Fruit fly (Drosophila melanogaster) Kc167 (cell line): ENCODE measurements around the gene CG33181.

Source experiments
- Sin3A ChIP-seq: fragments of >200 bp; optimal IDR thresholded peaks from 2 replicates; lab custom pipeline; 2018; ENCODE audit warnings: missing external identifiers
- h ChIP-seq: fragments of >200 bp; optimal IDR thresholded peaks from 3 replicates; lab custom pipeline; 2018; ENCODE audit warnings: missing external identifiers
- insv ChIP-seq: fragments of >200 bp; optimal IDR thresholded peaks from 3 replicates; lab custom pipeline; 2018; ENCODE audit warnings: missing external identifiers
- psq ChIP-seq: fragments of >200 bp; optimal IDR thresholded peaks from 2 replicates; lab custom pipeline; 2017; ENCODE audit warnings: missing external identifiers
- ttk ChIP-seq: sonication (Bioruptor generic); optimal IDR thresholded peaks from 2 replicates; lab custom pipeline; 2017; ENCODE audit warnings: missing external identifiers

DNA sequence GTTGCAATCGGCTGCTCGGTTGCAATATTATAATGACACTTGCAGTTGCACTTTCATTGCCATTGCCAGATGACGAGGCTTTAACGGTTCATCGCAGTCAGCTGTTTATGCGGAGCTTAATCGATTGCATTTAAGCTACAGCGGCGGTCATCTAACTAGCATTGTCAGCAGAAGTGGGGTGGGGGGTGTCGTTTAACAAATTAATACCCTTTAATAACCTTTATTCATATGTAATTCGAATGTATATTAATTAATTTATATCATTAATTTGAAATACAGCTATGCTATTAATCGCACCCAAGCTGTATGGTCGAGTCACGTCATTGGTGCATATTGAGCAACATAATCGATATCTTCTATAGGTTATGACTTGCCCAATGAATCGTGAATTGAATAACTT, 3.7 kb downstream of the CG33181 start:
- TF ChIP-seq psq (lab: Kevin White, UChicago) (no peak), Sin3A (lab: Kevin White, UChicago) (no peak), insv (lab: Kevin White, UChicago) (no peak), h (lab: Kevin White, UChicago) (no peak), ttk (lab: Kevin White, UChicago) (no peak)
